Fruit fly (Drosophila melanogaster) whole organism, embryonic: ENCODE measurements around the gene Mst77F.
A peak's percentile ranks its signal among the peaks of the same experiment; 100 is the strongest.

Source experiments
- Atf6 ChIP-seq: fragments of 200-800 bp; sonication (Bioruptor generic); IDR thresholded peaks from 2 replicates; pipeline ENCODE4 v1.3.6; 2022; ENCODE audit warnings: missing biosample characterization, missing genetic modification characterization
- B-H2 ChIP-seq: fragments of 200-800 bp; sonication (Bioruptor generic); optimal IDR thresholded peaks from 2 replicates; lab custom pipeline; 2018; ENCODE audit warnings: missing biosample characterization, mild to moderate bottlenecking, missing genetic modification characterization
- Bgb ChIP-seq: fragments of 200-800 bp; sonication (Bioruptor generic); IDR thresholded peaks from 2 replicates; pipeline ENCODE4 v1.3.6; 2022; ENCODE audit warnings: missing biosample characterization, missing genetic modification characterization; ENCODE audit not compliant: partially characterized antibody
- CG10274 ChIP-seq: fragments of 200-800 bp; sonication (Bioruptor generic); optimal IDR thresholded peaks from 3 replicates; lab custom pipeline; 2017; ENCODE audit warnings: missing biosample characterization, mild to moderate bottlenecking, missing genetic modification characterization
- CG10366 ChIP-seq: fragments of 200-800 bp; sonication (Bioruptor generic); IDR thresholded peaks from 2 replicates; pipeline ENCODE4 v1.3.6; 2022; ENCODE audit warnings: missing biosample characterization, missing genetic modification characterization
- CG14441 ChIP-seq: fragments of 200-800 bp; sonication (Bioruptor generic); IDR thresholded peaks from 2 replicates; pipeline ENCODE4 v1.3.6; 2022; ENCODE audit warnings: missing biosample characterization, missing genetic modification characterization
- CG14667 ChIP-seq: fragments of 200-800 bp; sonication (Bioruptor generic); IDR thresholded peaks from 2 replicates; pipeline ENCODE4 v1.3.6; 2022; ENCODE audit warnings: missing biosample characterization, missing genetic modification characterization
- CG15601 ChIP-seq: fragments of 200-800 bp; sonication (Bioruptor generic); optimal IDR thresholded peaks from 3 replicates; lab custom pipeline; 2019; ENCODE audit warnings: missing biosample characterization, mild to moderate bottlenecking, missing genetic modification characterization, moderate library complexity
- CG16863 ChIP-seq: fragments of 200-800 bp; sonication (Bioruptor generic); optimal IDR thresholded peaks from 3 replicates; lab custom pipeline; 2016; ENCODE audit warnings: missing biosample characterization, missing genetic modification characterization
- CG2120 ChIP-seq: fragments of 200-800 bp; sonication (Bioruptor generic); optimal IDR thresholded peaks from 3 replicates; lab custom pipeline; 2016; ENCODE audit warnings: missing biosample characterization, missing genetic modification characterization
- CG2712 ChIP-seq: fragments of 200-800 bp; optimal IDR thresholded peaks from 3 replicates; lab custom pipeline; 2019; ENCODE audit warnings: missing biosample characterization, mild to moderate bottlenecking, missing genetic modification characterization, moderate library complexity
- CG30020 ChIP-seq: fragments of 200-800 bp; optimal IDR thresholded peaks from 2 replicates; lab custom pipeline; 2019; ENCODE audit warnings: missing biosample characterization, mild to moderate bottlenecking, missing genetic modification characterization, moderate library complexity
- CG32772 ChIP-seq: fragments of 200-800 bp; sonication (Bioruptor generic); IDR thresholded peaks from 2 replicates; pipeline ENCODE4 v1.3.6; 2022; ENCODE audit warnings: missing biosample characterization, missing genetic modification characterization
- CG43689 ChIP-seq: fragments of 200-800 bp; sonication (Bioruptor generic); IDR thresholded peaks from 2 replicates; pipeline ENCODE4 v1.3.6; 2022; ENCODE audit warnings: missing biosample characterization, missing genetic modification characterization
- CG7271 ChIP-seq: fragments of 200-800 bp; sonication (Bioruptor generic); optimal IDR thresholded peaks from 2 replicates; lab custom pipeline; 2018; ENCODE audit warnings: missing biosample characterization, mild to moderate bottlenecking, missing genetic modification characterization, moderate library complexity
- CG7556 ChIP-seq: fragments of 200-800 bp; sonication (Bioruptor generic); optimal IDR thresholded peaks from 2 replicates; lab custom pipeline; 2017; ENCODE audit warnings: missing biosample characterization, mild to moderate bottlenecking, missing genetic modification characterization
- CG8290 ChIP-seq, 3 experiments: fragments of 200-800 bp; sonication (Bioruptor generic); optimal IDR thresholded peaks; 2 replicates each; lab custom pipeline; 2016 to 2019; ENCODE audit warnings: missing biosample characterization in 3 of 3, missing genetic modification characterization in 3 of 3, mild to moderate bottlenecking in 2 of 3, moderate library complexity in 1 of 3
- CG8388 ChIP-seq: fragments of 200-800 bp; sonication (Bioruptor generic); optimal IDR thresholded peaks from 2 replicates; lab custom pipeline; 2019; ENCODE audit warnings: missing biosample characterization, mild to moderate bottlenecking, missing genetic modification characterization, moderate library complexity
- CG9727 ChIP-seq: fragments of 200-800 bp; sonication (Bioruptor generic); optimal IDR thresholded peaks from 3 replicates; lab custom pipeline; 2017; ENCODE audit warnings: missing biosample characterization, mild to moderate bottlenecking, missing genetic modification characterization
- CG9932 ChIP-seq: fragments of 200-800 bp; sonication (Bioruptor generic); IDR thresholded peaks from 2 replicates; pipeline ENCODE4 v1.3.6; 2022; ENCODE audit warnings: missing biosample characterization, missing genetic modification characterization
- CkIIα-i1 ChIP-seq: fragments of 200-800 bp; sonication (Bioruptor generic); IDR thresholded peaks from 2 replicates; pipeline ENCODE4 v1.3.6; 2022; ENCODE audit warnings: missing biosample characterization, missing genetic modification characterization
- Doc3 ChIP-seq: fragments of 200-800 bp; sonication (Bioruptor generic); IDR thresholded peaks from 3 replicates; pipeline ENCODE4 v1.3.6; 2022; ENCODE audit warnings: missing biosample characterization, missing genetic modification characterization; ENCODE audit not compliant: partially characterized antibody
- Max ChIP-seq: fragments of 200-800 bp; sonication (Bioruptor generic); optimal IDR thresholded peaks from 2 replicates; lab custom pipeline; 2016; ENCODE audit warnings: missing biosample characterization, mild to moderate bottlenecking, missing genetic modification characterization
- Rfx ChIP-seq: fragments of 200-800 bp; sonication (Bioruptor generic); IDR thresholded peaks from 2 replicates; pipeline ENCODE4 v1.3.6; 2022; ENCODE audit warnings: missing biosample characterization, missing genetic modification characterization
- Rx ChIP-seq: fragments of 200-800 bp; sonication (Bioruptor generic); IDR thresholded peaks from 2 replicates; pipeline ENCODE4 v1.3.6; 2022; ENCODE audit warnings: missing biosample characterization, missing genetic modification characterization
- Side ChIP-seq: fragments of 200-800 bp; sonication (Bioruptor generic); optimal IDR thresholded peaks from 2 replicates; lab custom pipeline; 2016; ENCODE audit warnings: missing biosample characterization, missing genetic modification characterization
- Usf ChIP-seq: fragments of 200-800 bp; sonication (Bioruptor generic); optimal IDR thresholded peaks from 2 replicates; lab custom pipeline; 2017; ENCODE audit warnings: missing genotype, missing biosample characterization, missing genetic modification characterization
- abd-A ChIP-seq: fragments of 200-800 bp; sonication (Bioruptor generic); optimal IDR thresholded peaks from 3 replicates; lab custom pipeline; 2019; ENCODE audit warnings: missing biosample characterization, mild to moderate bottlenecking, missing genetic modification characterization, moderate library complexity
- bcd ChIP-seq: fragments of 200-800 bp; sonication (Bioruptor generic); optimal IDR thresholded peaks from 2 replicates; lab custom pipeline; 2017; ENCODE audit warnings: missing biosample characterization, mild to moderate bottlenecking, missing genetic modification characterization
- bsh ChIP-seq, 2 experiments: fragments of 200-800 bp; sonication (Bioruptor generic); optimal IDR thresholded peaks; 2 replicates each; lab custom pipeline; 2017 to 2018; ENCODE audit warnings: mild to moderate bottlenecking in 2 of 2, missing biosample characterization in 2 of 2, missing genetic modification characterization in 2 of 2, moderate library complexity in 1 of 2
- btn ChIP-seq: fragments of 200-800 bp; sonication (Bioruptor generic); optimal IDR thresholded peaks from 2 replicates; lab custom pipeline; 2016; ENCODE audit warnings: missing biosample characterization, missing genetic modification characterization
- dan ChIP-seq: fragments of 200-800 bp; sonication (Bioruptor generic); IDR thresholded peaks from 2 replicates; pipeline ENCODE4 v1.3.6; 2022; ENCODE audit warnings: missing biosample characterization, missing genetic modification characterization
- dmrt99B ChIP-seq: fragments of 200-800 bp; sonication (Bioruptor generic); optimal IDR thresholded peaks from 2 replicates; lab custom pipeline; 2018; ENCODE audit warnings: missing biosample characterization, mild to moderate bottlenecking, missing genetic modification characterization, moderate library complexity
- gce ChIP-seq: fragments of 200-800 bp; sonication (Bioruptor generic); IDR thresholded peaks from 3 replicates; pipeline ENCODE4 v1.3.6; 2022; ENCODE audit warnings: missing biosample characterization, missing genetic modification characterization
- grau ChIP-seq: fragments of 200-800 bp; optimal IDR thresholded peaks from 3 replicates; lab custom pipeline; 2019; ENCODE audit warnings: missing biosample characterization, mild to moderate bottlenecking, missing genetic modification characterization, moderate library complexity
- ham ChIP-seq: fragments of 200-800 bp; sonication (Bioruptor generic); IDR thresholded peaks from 2 replicates; pipeline ENCODE4 v1.3.6; 2022; ENCODE audit warnings: missing biosample characterization, missing genetic modification characterization
- nerfin-2 ChIP-seq: fragments of 200-800 bp; sonication (Bioruptor generic); IDR thresholded peaks from 2 replicates; pipeline ENCODE4 v1.3.6; 2022; ENCODE audit warnings: missing biosample characterization, missing genetic modification characterization; ENCODE audit not compliant: partially characterized antibody
- nom ChIP-seq: fragments of 200-800 bp; sonication (Bioruptor generic); optimal IDR thresholded peaks from 2 replicates; lab custom pipeline; 2017; ENCODE audit warnings: missing biosample characterization, missing genetic modification characterization, mild to moderate bottlenecking, moderate library complexity, missing genetic modification reagents
- peb ChIP-seq: fragments of 200-800 bp; sonication (Bioruptor generic); IDR thresholded peaks from 2 replicates; pipeline ENCODE4 v1.3.6; 2022; ENCODE audit warnings: missing biosample characterization, missing genetic modification characterization
- ranshi ChIP-seq: fragments of 200-800 bp; sonication (Bioruptor generic); IDR thresholded peaks from 2 replicates; pipeline ENCODE4 v1.3.6; 2022; ENCODE audit warnings: missing biosample characterization, missing genetic modification characterization
- row ChIP-seq: fragments of 200-800 bp; sonication (Bioruptor generic); IDR thresholded peaks from 3 replicates; pipeline ENCODE4 v1.3.6; 2022; ENCODE audit warnings: missing biosample characterization, missing genetic modification characterization
- sc ChIP-seq, 3 experiments: fragments of >200 bp in 2 of 3; fragments of 200-800 bp in 1 of 3; sonication (Bioruptor generic) in 1 of 3; optimal IDR thresholded peaks; 2 replicates in 2 of 3; 3 replicates in 1 of 3; lab custom pipeline; 2017; ENCODE audit warnings: mild to moderate bottlenecking in 1 of 3, missing biosample characterization in 1 of 3, missing genetic modification characterization in 1 of 3, missing genetic modification reagents in 1 of 3
- shn ChIP-seq: fragments of 200-800 bp; sonication (Bioruptor generic); optimal IDR thresholded peaks from 3 replicates; lab custom pipeline; 2016; ENCODE audit warnings: missing biosample characterization, missing genetic modification characterization
- ssp ChIP-seq: fragments of 200-800 bp; sonication (Bioruptor generic); IDR thresholded peaks from 2 replicates; pipeline ENCODE4 v1.3.6; 2022; ENCODE audit warnings: missing biosample characterization, missing genetic modification characterization
- tap ChIP-seq: fragments of 200-800 bp; optimal IDR thresholded peaks from 3 replicates; lab custom pipeline; 2019; ENCODE audit warnings: missing biosample characterization, mild to moderate bottlenecking, missing genetic modification characterization, moderate library complexity
- tgo ChIP-seq: fragments of 200-800 bp; sonication (Bioruptor generic); IDR thresholded peaks from 3 replicates; pipeline ENCODE4 v1.3.6; 2022; ENCODE audit warnings: missing biosample characterization, missing genetic modification characterization
- zfh1 ChIP-seq: fragments of 200-800 bp; sonication (Bioruptor generic); IDR thresholded peaks from 3 replicates; pipeline ENCODE4 v1.3.6; 2022; ENCODE audit warnings: missing biosample characterization, missing genetic modification characterization
- zfh2 ChIP-seq: fragments of 200-800 bp; sonication (Bioruptor generic); optimal IDR thresholded peaks from 2 replicates; lab custom pipeline; 2016; ENCODE audit warnings: missing biosample characterization, missing genetic modification characterization

Gene Mst77F

DNA sequence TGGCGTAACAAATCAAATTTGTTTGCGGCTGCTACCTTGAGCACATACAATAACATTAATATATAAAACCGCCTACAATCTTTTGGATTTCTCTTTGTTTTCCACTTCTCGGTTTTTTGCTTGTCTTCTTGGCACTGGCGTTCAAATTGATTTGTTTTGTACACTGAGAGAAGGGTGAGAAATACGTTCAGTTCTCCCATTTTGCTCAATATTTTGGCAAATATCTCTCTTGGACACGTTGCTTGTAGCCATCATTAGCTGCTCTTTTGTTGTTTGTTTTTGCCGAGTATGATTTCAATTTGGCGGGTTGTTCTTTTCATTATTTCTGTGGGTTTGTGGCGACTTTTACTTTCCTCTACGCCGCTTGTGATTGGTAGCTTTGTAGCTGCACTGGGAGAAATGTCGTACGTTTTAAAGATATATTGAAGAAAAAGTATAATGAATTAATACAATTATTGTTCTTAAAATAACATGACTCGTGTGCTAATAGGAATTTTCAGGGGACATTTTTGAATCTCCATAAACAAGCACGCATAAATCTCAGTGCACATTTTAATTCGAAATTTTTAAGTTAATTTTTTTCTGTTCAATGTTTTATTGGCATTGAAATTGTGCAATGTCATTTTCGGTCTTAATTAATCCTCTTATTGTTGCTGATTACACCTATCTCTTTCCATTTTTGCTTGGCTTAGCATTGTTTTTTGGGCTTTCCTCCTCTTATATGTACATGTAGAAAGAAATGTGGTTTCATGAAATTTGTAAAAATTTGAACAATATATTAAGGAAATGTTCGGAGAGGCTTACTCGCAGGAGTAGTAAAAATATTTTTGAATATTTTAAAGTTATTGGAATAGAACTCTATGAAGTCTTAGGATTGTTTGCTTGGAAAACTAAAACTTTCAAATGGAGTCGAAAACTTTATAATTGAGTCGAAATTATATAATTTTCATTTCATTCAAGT is 9.4 kb upstream of the Mst77F start (continued):
- TF ChIP-seq CG15601 (tag; lab: Kevin White, UChicago) = no peak
- peak; percentile 43; the same call in 1 of the 3 replicates for TF ChIP-seq tgo (GFP tag; lab: Robert Waterston, UW)
- no peak for TF ChIP-seq bsh (GFP tag; optimal IDR thresholded peaks at IDR 0.05; lab: Kevin White, UChicago)
- TF ChIP-seq CG2712 (tag; lab: Kevin White, UChicago) = no peak
- peak; percentile 16 for TF ChIP-seq CG7556 (GFP tag; lab: Kevin White, UChicago)
- TF ChIP-seq Max = no peak
- no peak for TF ChIP-seq Rx (GFP tag; lab: Robert Waterston, UW)
- no peak for TF ChIP-seq CG9932
- TF ChIP-seq Rfx (GFP tag; lab: Robert Waterston, UW) = peak; percentile 59; the same call in 1 of the 2 replicates
- no peak for TF ChIP-seq CkIIα-i1 (GFP tag; lab: Robert Waterston, UW)
- no peak for TF ChIP-seq ham
- TF ChIP-seq tap (tag; lab: Kevin White, UChicago) = no peak
- no peak for TF ChIP-seq btn (GFP tag; lab: Kevin White, UChicago)
- no peak for TF ChIP-seq zfh1 (GFP tag; lab: Robert Waterston, UW)
- no peak for TF ChIP-seq ssp (GFP tag; lab: Robert Waterston, UW)
- TF ChIP-seq peb (GFP tag; lab: Robert Waterston, UW) = no peak
- TF ChIP-seq Doc3 (GFP tag; lab: Robert Waterston, UW) = no peak
- TF ChIP-seq B-H2 (GFP tag; lab: Kevin White, UChicago) = peak; percentile 7
- peak; percentile 42 for TF ChIP-seq zfh2
- peak; percentile 46 for TF ChIP-seq CG9727 (GFP tag; lab: Kevin White, UChicago)
- no peak for TF ChIP-seq CG10274
- TF ChIP-seq CG2120 (GFP tag; lab: Kevin White, UChicago) = peak; percentile 65
- no peak for TF ChIP-seq bcd
- no peak for TF ChIP-seq CG10366
- TF ChIP-seq Bgb (GFP tag; lab: Robert Waterston, UW) = no peak
- no peak for TF ChIP-seq CG32772 (GFP tag; lab: Robert Waterston, UW)
- no peak for TF ChIP-seq CG30020 (tag; lab: Kevin White, UChicago)
- no peak for TF ChIP-seq CG16863 (GFP tag; lab: Kevin White, UChicago)
- no peak for TF ChIP-seq dmrt99B
- 0 out of 2 replicates have a peak, but pooled peaks have one; percentile 36 for TF ChIP-seq CG14441 (GFP tag; lab: Robert Waterston, UW)
- TF ChIP-seq gce = no peak
- peak; percentile 55; the same call in 1 of the 2 replicates for TF ChIP-seq Atf6
- no peak for TF ChIP-seq dan
- no peak for TF ChIP-seq CG43689 (GFP tag; lab: Robert Waterston, UW)
- TF ChIP-seq sc (optimal IDR thresholded peaks at IDR 0.05; lab: Kevin White, UChicago) = no peak
- no peak for TF ChIP-seq sc (GFP tag; optimal IDR thresholded peaks at IDR 0.05; lab: Kevin White, UChicago)
- peak; percentile 44 for TF ChIP-seq grau (tag; lab: Kevin White, UChicago)
- TF ChIP-seq nerfin-2 (GFP tag; lab: Robert Waterston, UW) = no peak
- no peak for TF ChIP-seq ranshi (GFP tag; lab: Robert Waterston, UW)
- TF ChIP-seq shn = no peak
- no peak for TF ChIP-seq nom (GFP tag; lab: Kevin White, UChicago)
- TF ChIP-seq abd-A (tag; lab: Kevin White, UChicago) = no peak
- no peak for TF ChIP-seq Usf (GFP tag; lab: Kevin White, UChicago)
- TF ChIP-seq CG14667 = no peak
- no peak for TF ChIP-seq CG8290 (GFP tag; optimal IDR thresholded peaks at IDR 0.05; lab: Kevin White, UChicago)
- no peak for TF ChIP-seq CG8290 (tag; optimal IDR thresholded peaks at IDR 0.05; lab: Kevin White, UChicago)
- TF ChIP-seq Side = no peak
- TF ChIP-seq CG7271 (tag; lab: Kevin White, UChicago) = no peak
- no peak for TF ChIP-seq CG8388
- TF ChIP-seq row = no peak; the same call in 2 of the 3 replicates
